Fruit fly (Drosophila melanogaster) whole organism, embryonic: ENCODE data around the gene Tre1.

Source experiments
- ATbp ChIP-seq: fragments of 200-800 bp; sonication (Bioruptor generic); optimal IDR thresholded peaks from 2 replicates; lab custom pipeline; 2017; ENCODE audit warnings: missing biosample characterization, mild to moderate bottlenecking, missing genetic modification characterization, missing genetic modification reagents
- Aef1 ChIP-seq: fragments of 200-800 bp; sonication (Bioruptor generic); IDR thresholded peaks from 3 replicates; pipeline ENCODE4 v1.3.6; 2022; ENCODE audit warnings: missing biosample characterization, missing genetic modification characterization
- CG11093 ChIP-seq: fragments of 200-800 bp; sonication (Bioruptor generic); IDR thresholded peaks from 3 replicates; pipeline ENCODE4 v1.3.6; 2022; ENCODE audit warnings: missing biosample characterization, missing genetic modification characterization
- CG11456 ChIP-seq: fragments of 200-800 bp; sonication (Bioruptor generic); IDR thresholded peaks from 3 replicates; pipeline ENCODE4 v1.3.6; 2022; ENCODE audit warnings: missing biosample characterization, missing genetic modification characterization
- CG12219 ChIP-seq: fragments of 200-800 bp; sonication (Bioruptor generic); optimal IDR thresholded peaks from 3 replicates; lab custom pipeline; 2018; ENCODE audit warnings: missing biosample characterization, mild to moderate bottlenecking, missing genetic modification characterization
- CG12659 ChIP-seq: fragments of 200-800 bp; sonication (Bioruptor generic); optimal IDR thresholded peaks from 3 replicates; lab custom pipeline; 2017; ENCODE audit warnings: mild to moderate bottlenecking, missing biosample characterization, missing genetic modification reagents, missing genetic modification characterization
- CG15269 ChIP-seq: fragments of 200-800 bp; sonication (Bioruptor generic); optimal IDR thresholded peaks from 2 replicates; lab custom pipeline; 2018; ENCODE audit warnings: missing biosample characterization, mild to moderate bottlenecking, missing genetic modification characterization, moderate library complexity
- CG1792 ChIP-seq: fragments of 200-800 bp; sonication (Bioruptor generic); optimal IDR thresholded peaks from 2 replicates; lab custom pipeline; 2016; ENCODE audit warnings: missing biosample characterization, missing genetic modification characterization
- CG18476 ChIP-seq: fragments of 200-800 bp; sonication (Bioruptor generic); optimal IDR thresholded peaks from 2 replicates; lab custom pipeline; 2016; ENCODE audit warnings: missing biosample characterization, mild to moderate bottlenecking, missing genetic modification characterization
- CG2199 ChIP-seq: fragments of 200-800 bp; sonication (Bioruptor generic); IDR thresholded peaks from 3 replicates; pipeline ENCODE4 v1.3.6; 2022; ENCODE audit warnings: missing biosample characterization, missing genetic modification characterization
- CG2202 ChIP-seq: fragments of 200-800 bp; sonication (Bioruptor generic); optimal IDR thresholded peaks from 2 replicates; lab custom pipeline; 2018; ENCODE audit warnings: missing biosample characterization, mild to moderate bottlenecking, missing genetic modification characterization
- CG31388 ChIP-seq: fragments of 200-800 bp; sonication (Bioruptor generic); optimal IDR thresholded peaks from 2 replicates; lab custom pipeline; 2016; ENCODE audit warnings: missing biosample characterization, missing genetic modification characterization
- CG3281 ChIP-seq: fragments of 200-800 bp; sonication (Bioruptor generic); optimal IDR thresholded peaks from 3 replicates; lab custom pipeline; 2017; ENCODE audit warnings: missing biosample characterization, mild to moderate bottlenecking, missing genetic modification characterization
- CG33557 ChIP-seq: fragments of 200-800 bp; sonication (Bioruptor generic); optimal IDR thresholded peaks from 2 replicates; lab custom pipeline; 2019; ENCODE audit warnings: missing biosample characterization, mild to moderate bottlenecking, missing genetic modification characterization, moderate library complexity
- CG34224 ChIP-seq: fragments of 200-800 bp; sonication (Bioruptor generic); IDR thresholded peaks from 3 replicates; pipeline ENCODE4 v1.3.6; 2022; ENCODE audit warnings: missing biosample characterization, missing genetic modification characterization; ENCODE audit not compliant: partially characterized antibody
- CG3726 ChIP-seq: fragments of 200-800 bp; sonication (Bioruptor generic); IDR thresholded peaks from 3 replicates; pipeline ENCODE4, ENCODE4 v1.3.6; 2022; ENCODE audit warnings: missing biosample characterization, missing genetic modification characterization
- CG4360 ChIP-seq: fragments of 200-800 bp; sonication (Bioruptor generic); IDR thresholded peaks from 2 replicates; pipeline ENCODE4 v1.3.6; 2022; ENCODE audit warnings: missing biosample characterization, missing genetic modification characterization
- CG4854 ChIP-seq: fragments of 200-800 bp; sonication (Bioruptor generic); optimal IDR thresholded peaks from 2 replicates; lab custom pipeline; 2016; ENCODE audit warnings: missing biosample characterization, missing genetic modification characterization, inconsistent platforms
- CG5180 ChIP-seq: fragments of 200-800 bp; sonication (Bioruptor generic); optimal IDR thresholded peaks from 3 replicates; lab custom pipeline; 2017; ENCODE audit warnings: missing biosample characterization, missing genetic modification characterization, mild to moderate bottlenecking, moderate library complexity, missing genetic modification reagents
- CG6175 ChIP-seq: fragments of 200-800 bp; sonication (Bioruptor generic); IDR thresholded peaks from 3 replicates; pipeline ENCODE4 v1.3.6; 2022; ENCODE audit warnings: missing biosample characterization, missing genetic modification characterization
- CG6791 ChIP-seq: fragments of 200-800 bp; sonication (Bioruptor generic); IDR thresholded peaks from 3 replicates; pipeline ENCODE4 v1.3.6; 2022; ENCODE audit warnings: missing biosample characterization, missing genetic modification characterization; ENCODE audit not compliant: partially characterized antibody
- CG9609 ChIP-seq: fragments of 200-800 bp; sonication (Bioruptor generic); optimal IDR thresholded peaks from 3 replicates; lab custom pipeline; 2016; ENCODE audit warnings: missing biosample characterization, missing genetic modification characterization
- D ChIP-seq, 2 experiments: fragments of 200-800 bp in 1 of 2; fragments of >200 bp in 1 of 2; sonication (Bioruptor generic) in 1 of 2; optimal IDR thresholded peaks; 2 replicates in 1 of 2; 3 replicates in 1 of 2; lab custom pipeline; 2017; ENCODE audit warnings: mild to moderate bottlenecking in 1 of 2, missing biosample characterization in 1 of 2, missing genetic modification characterization in 1 of 2, missing genetic modification reagents in 1 of 2
- E2f1 ChIP-seq: fragments of 200-800 bp; sonication (Bioruptor generic); IDR thresholded peaks from 2 replicates; pipeline ENCODE4 v1.3.6; 2022; ENCODE audit warnings: missing biosample characterization, missing genetic modification characterization
- Hsf ChIP-seq: fragments of 200-800 bp; sonication (Bioruptor generic); optimal IDR thresholded peaks from 3 replicates; lab custom pipeline; 2016; ENCODE audit warnings: missing biosample characterization, missing genetic modification characterization
- Jarid2 ChIP-seq: fragments of 200-800 bp; sonication (Bioruptor generic); optimal IDR thresholded peaks from 3 replicates; lab custom pipeline; 2017; ENCODE audit warnings: mild to moderate bottlenecking, missing biosample characterization, missing genetic modification reagents, missing genetic modification characterization
- Oli ChIP-seq: fragments of 200-800 bp; sonication (Bioruptor generic); optimal IDR thresholded peaks from 2 replicates; lab custom pipeline; 2018; ENCODE audit warnings: missing biosample characterization, mild to moderate bottlenecking, missing genetic modification characterization, moderate library complexity
- PHDP ChIP-seq: fragments of 200-800 bp; sonication (Bioruptor generic); optimal IDR thresholded peaks from 3 replicates; lab custom pipeline; 2018; ENCODE audit warnings: missing biosample characterization, mild to moderate bottlenecking, missing genetic modification characterization, moderate library complexity
- Ravus ChIP-seq: fragments of 200-800 bp; sonication (Bioruptor generic); IDR thresholded peaks from 2 replicates; pipeline ENCODE4 v1.3.6; 2022; ENCODE audit warnings: missing biosample characterization, missing genetic modification characterization
- Sry-β ChIP-seq: fragments of 200-800 bp; sonication (Bioruptor generic); optimal IDR thresholded peaks from 2 replicates; lab custom pipeline; 2018; ENCODE audit warnings: missing biosample characterization, mild to moderate bottlenecking, missing genetic modification characterization, moderate library complexity
- Sry-δ ChIP-seq: fragments of 200-800 bp; sonication (Bioruptor generic); optimal IDR thresholded peaks from 2 replicates; lab custom pipeline; 2016; ENCODE audit warnings: missing biosample characterization, missing genetic modification characterization
- Xbp1 ChIP-seq: fragments of 200-800 bp; sonication (Bioruptor generic); optimal IDR thresholded peaks from 3 replicates; lab custom pipeline; 2016; ENCODE audit warnings: missing biosample characterization, mild to moderate bottlenecking, missing genetic modification characterization
- Xrp1 ChIP-seq: fragments of 200-800 bp; sonication (Bioruptor generic); IDR thresholded peaks from 2 replicates; pipeline ENCODE4 v1.3.6; 2022; ENCODE audit warnings: missing biosample characterization, missing genetic modification characterization
- az2 ChIP-seq: fragments of 200-800 bp; sonication (Bioruptor generic); optimal IDR thresholded peaks from 3 replicates; lab custom pipeline; 2016; ENCODE audit warnings: missing biosample characterization, missing genetic modification characterization
- bowl ChIP-seq: fragments of 200-800 bp; sonication (Bioruptor generic); IDR thresholded peaks from 2 replicates; pipeline ENCODE4 v1.3.6; 2022; ENCODE audit warnings: missing biosample characterization, missing genetic modification characterization
- dysf ChIP-seq: fragments of 200-800 bp; sonication (Bioruptor generic); IDR thresholded peaks from 3 replicates; pipeline ENCODE4 v1.3.6; 2022; ENCODE audit warnings: missing biosample characterization, missing genetic modification characterization
- gem ChIP-seq: fragments of 200-800 bp; sonication (Bioruptor generic); optimal IDR thresholded peaks from 2 replicates; lab custom pipeline; 2019; ENCODE audit warnings: missing biosample characterization, mild to moderate bottlenecking, missing genetic modification characterization, moderate library complexity
- kni ChIP-seq: fragments of 200-800 bp; sonication (Bioruptor generic); optimal IDR thresholded peaks from 3 replicates; lab custom pipeline; 2017; ENCODE audit warnings: mild to moderate bottlenecking, missing biosample characterization, missing genetic modification reagents, missing genetic modification characterization
- onecut ChIP-seq: fragments of 200-800 bp; sonication (Bioruptor generic); IDR thresholded peaks from 2 replicates; pipeline ENCODE4 v1.3.6; 2022; ENCODE audit warnings: missing biosample characterization, missing genetic modification characterization
- pan ChIP-seq, 4 experiments: fragments of >200 bp in 3 of 4; fragments of 200-800 bp in 1 of 4; sonication (Bioruptor generic) in 1 of 4; optimal IDR thresholded peaks in 3 of 4; IDR thresholded peaks in 1 of 4; 2 replicates each; pipeline versions ENCODE4 v1.3.6 to Lab custom; 2017 to 2022; ENCODE audit warnings: missing biosample characterization in 2 of 4, missing genetic modification characterization in 2 of 4, mixed read lengths in 1 of 4
- phol ChIP-seq: fragments of 200-800 bp; sonication (Bioruptor generic); optimal IDR thresholded peaks from 3 replicates; lab custom pipeline; 2018; ENCODE audit warnings: missing biosample characterization, mild to moderate bottlenecking, missing genetic modification characterization, moderate library complexity
- ranshi ChIP-seq: fragments of 200-800 bp; sonication (Bioruptor generic); IDR thresholded peaks from 2 replicates; pipeline ENCODE4 v1.3.6; 2022; ENCODE audit warnings: missing biosample characterization, missing genetic modification characterization
- seq ChIP-seq: fragments of 200-800 bp; sonication (Bioruptor generic); IDR thresholded peaks from 2 replicates; pipeline ENCODE4 v1.3.6; 2022; ENCODE audit warnings: missing biosample characterization, missing genetic modification characterization
- sima ChIP-seq: fragments of 200-800 bp; sonication (Bioruptor generic); optimal IDR thresholded peaks from 2 replicates; lab custom pipeline; 2016; ENCODE audit warnings: missing biosample characterization, missing genetic modification characterization
- sna ChIP-seq: fragments of 200-800 bp; sonication (Bioruptor generic); IDR thresholded peaks from 2 replicates; pipeline ENCODE4 v1.3.6; 2022; ENCODE audit warnings: missing biosample characterization, missing genetic modification characterization; ENCODE audit not compliant: partially characterized antibody
- stwl ChIP-seq: fragments of 200-800 bp; sonication (Bioruptor generic); optimal IDR thresholded peaks from 3 replicates; lab custom pipeline; 2018; ENCODE audit warnings: missing biosample characterization, mild to moderate bottlenecking, missing genetic modification characterization, moderate library complexity
- tna ChIP-seq: fragments of 200-800 bp; sonication (Bioruptor generic); IDR thresholded peaks from 2 replicates; pipeline ENCODE4 v1.3.6; 2022; ENCODE audit warnings: missing biosample characterization, missing genetic modification characterization; ENCODE audit not compliant: partially characterized antibody
- ttk ChIP-seq: fragments of 200-800 bp; sonication (Bioruptor generic); IDR thresholded peaks from 2 replicates; pipeline ENCODE4 v2.1.2; 2022; ENCODE audit warnings: missing biosample characterization, missing genetic modification characterization
- vnd ChIP-seq: fragments of 200-800 bp; sonication (Bioruptor generic); IDR thresholded peaks from 3 replicates; pipeline ENCODE4 v1.3.6; 2022; ENCODE audit warnings: missing biosample characterization, missing genetic modification characterization; ENCODE audit not compliant: partially characterized antibody
- zfh1 ChIP-seq: fragments of 200-800 bp; sonication (Bioruptor generic); IDR thresholded peaks from 3 replicates; pipeline ENCODE4 v1.3.6; 2022; ENCODE audit warnings: missing biosample characterization, missing genetic modification characterization

Gene Tre1

DNA sequence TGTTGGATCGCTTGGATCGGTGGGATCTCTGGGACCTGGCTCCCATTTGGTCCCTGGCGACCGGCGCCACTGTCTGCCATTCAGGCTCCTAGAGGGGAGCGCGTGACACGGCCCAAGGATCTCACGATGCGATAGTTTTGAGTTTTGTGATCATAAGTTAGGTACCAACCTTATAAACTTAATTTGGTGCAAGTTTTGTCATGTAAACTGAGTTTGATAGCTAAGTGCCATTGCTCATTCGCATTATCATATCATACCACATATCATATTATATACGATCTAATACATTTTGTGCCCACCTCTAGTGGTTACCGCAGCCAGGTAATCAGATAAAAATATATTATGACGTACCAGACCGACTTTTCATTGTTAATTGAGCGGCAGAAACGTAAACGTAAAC lies 16.2 kb upstream of the Tre1 start (continued):
- no peak for TF ChIP-seq Aef1 (GFP tag; lab: Robert Waterston, UW)
- TF ChIP-seq CG31388 = no peak
- no peak for TF ChIP-seq az2 (GFP tag; lab: Kevin White, UChicago)
- no peak for TF ChIP-seq CG3726
- no peak for TF ChIP-seq stwl (tag; lab: Kevin White, UChicago)
- TF ChIP-seq CG15269 (tag; lab: Kevin White, UChicago) = no peak
- TF ChIP-seq CG34224 = peak; percentile 61; the same call in 2 of the 3 replicates
- no peak for TF ChIP-seq Oli (tag; lab: Kevin White, UChicago)
- TF ChIP-seq gem = no peak
- no peak for TF ChIP-seq PHDP (tag; lab: Kevin White, UChicago)
- no peak for TF ChIP-seq D (optimal IDR thresholded peaks at IDR 0.05; lab: Kevin White, UChicago)
- TF ChIP-seq D (GFP tag; optimal IDR thresholded peaks at IDR 0.05; lab: Kevin White, UChicago) = no peak
- TF ChIP-seq CG5180 = no peak
- peak; percentile 65 for TF ChIP-seq vnd (GFP tag; lab: Robert Waterston, UW)
- TF ChIP-seq CG6791 = peak; percentile 74
- no peak for TF ChIP-seq onecut
- TF ChIP-seq ATbp (GFP tag; lab: Kevin White, UChicago) = no peak
- TF ChIP-seq CG2199 (GFP tag; lab: Robert Waterston, UW) = no peak
- TF ChIP-seq kni = peak; percentile 17
- no peak for TF ChIP-seq pan (optimal IDR thresholded peaks at IDR 0.05; lab: Kevin White, UChicago)
- TF ChIP-seq pan (GFP tag; optimal IDR thresholded peaks at IDR 0.05 in 1 of 2, IDR thresholded peaks at IDR 0.05 in 1 of 2) = peak in 1 of 2 experiments; percentile 6
- no peak for TF ChIP-seq Xrp1 (GFP tag; lab: Robert Waterston, UW)
- no peak for TF ChIP-seq CG1792 (GFP tag; lab: Kevin White, UChicago)
- TF ChIP-seq E2f1 (GFP tag; lab: Robert Waterston, UW) = no peak
- TF ChIP-seq Jarid2 = no peak
- TF ChIP-seq zfh1 = peak; percentile 52; the same call in 2 of the 3 replicates
- peak; percentile 65 for TF ChIP-seq sna (GFP tag; lab: Robert Waterston, UW)
- no peak for TF ChIP-seq Ravus (GFP tag; lab: Robert Waterston, UW)
- TF ChIP-seq Sry-δ (GFP tag; lab: Kevin White, UChicago) = peak; percentile 64
- no peak for TF ChIP-seq CG4854 (GFP tag; lab: Kevin White, UChicago)
- no peak for TF ChIP-seq CG6175 (GFP tag; lab: Robert Waterston, UW)
- no peak for TF ChIP-seq CG18476
- TF ChIP-seq bowl (GFP tag; lab: Robert Waterston, UW) = no peak
- TF ChIP-seq CG12219 (GFP tag; lab: Kevin White, UChicago) = no peak
- no peak for TF ChIP-seq CG11093 (GFP tag; lab: Robert Waterston, UW)
- no peak for TF ChIP-seq phol (tag; lab: Kevin White, UChicago)
- TF ChIP-seq CG12659 (GFP tag; lab: Kevin White, UChicago) = no peak
- no peak for TF ChIP-seq CG9609 (GFP tag; lab: Kevin White, UChicago)
- TF ChIP-seq Xbp1 (GFP tag; lab: Kevin White, UChicago) = no peak
- TF ChIP-seq seq (GFP tag; lab: Robert Waterston, UW) = no peak
- no peak for TF ChIP-seq sima
- no peak for TF ChIP-seq CG33557 (GFP tag; lab: Kevin White, UChicago)
- TF ChIP-seq CG2202 (tag; lab: Kevin White, UChicago) = no peak
- peak; percentile 13 for TF ChIP-seq Sry-β (GFP tag; lab: Kevin White, UChicago)
- TF ChIP-seq ttk (GFP tag; lab: Robert Waterston, UW) = no peak
- no peak for TF ChIP-seq CG4360 (GFP tag; lab: Robert Waterston, UW)
- peak; percentile 56; the same call in 1 of the 3 replicates for TF ChIP-seq CG11456 (GFP tag; lab: Robert Waterston, UW)
- TF ChIP-seq tna (GFP tag; lab: Robert Waterston, UW) = no peak
- no peak for TF ChIP-seq CG3281 (GFP tag; lab: Kevin White, UChicago)
- no peak for TF ChIP-seq dysf (GFP tag; lab: Robert Waterston, UW)
- TF ChIP-seq Hsf (GFP tag; lab: Kevin White, UChicago) = no peak
- TF ChIP-seq ranshi (GFP tag; lab: Robert Waterston, UW) = peak; percentile 9; the same call in 1 of the 2 replicates
